Fruit fly (Drosophila melanogaster) whole organism, prepupa: ENCODE data around the gene CG14853.
A peak's percentile ranks its signal among the peaks of the same experiment; 100 is the strongest.

Experiments
- Blimp-1 ChIP-seq: fragments of 200-800 bp; sonication (Bioruptor generic); optimal IDR thresholded peaks from 3 replicates; lab custom pipeline; 2017; ENCODE audit warnings: missing biosample characterization, missing genetic modification characterization, mild to moderate bottlenecking, moderate library complexity, missing genetic modification reagents
- CG10631 ChIP-seq: fragments of 200-800 bp; sonication (Bioruptor generic); optimal IDR thresholded peaks from 2 replicates; lab custom pipeline; 2016; ENCODE audit warnings: missing biosample characterization, missing genetic modification characterization
- CG11294 ChIP-seq: fragments of 200-800 bp; sonication (Bioruptor generic); IDR thresholded peaks from 2 replicates; pipeline ENCODE4 v1.3.6; 2022; ENCODE audit warnings: missing biosample characterization, missing genetic modification characterization
- CG11902 ChIP-seq: fragments of 200-800 bp; sonication (Bioruptor generic); optimal IDR thresholded peaks from 3 replicates; lab custom pipeline; 2016; ENCODE audit warnings: missing biosample characterization, missing genetic modification characterization
- CG15336 ChIP-seq: fragments of 200-800 bp; sonication (Bioruptor generic); IDR thresholded peaks from 2 replicates; pipeline ENCODE4 v1.3.6; 2022; ENCODE audit warnings: missing biosample characterization, missing genetic modification characterization
- CG16779 ChIP-seq: fragments of 200-800 bp; sonication (Bioruptor generic); optimal IDR thresholded peaks from 3 replicates; lab custom pipeline; 2017; ENCODE audit warnings: missing biosample characterization, mild to moderate bottlenecking, missing genetic modification characterization
- CG3032 ChIP-seq: fragments of 200-800 bp; optimal IDR thresholded peaks from 2 replicates; lab custom pipeline; 2019; ENCODE audit warnings: missing biosample characterization, mild to moderate bottlenecking, missing genetic modification characterization, moderate library complexity
- CG31627 ChIP-seq: fragments of 200-800 bp; sonication (Bioruptor generic); optimal IDR thresholded peaks from 3 replicates; lab custom pipeline; 2016; ENCODE audit warnings: missing biosample characterization, missing genetic modification characterization
- CG32006 ChIP-seq: fragments of 200-800 bp; sonication (Bioruptor generic); optimal IDR thresholded peaks from 3 replicates; lab custom pipeline; 2017; ENCODE audit warnings: missing biosample characterization, mild to moderate bottlenecking, missing genetic modification characterization
- CG3919 ChIP-seq: fragments of 200-800 bp; sonication (Bioruptor generic); optimal IDR thresholded peaks from 3 replicates; lab custom pipeline; 2016; ENCODE audit warnings: missing biosample characterization, missing genetic modification characterization
- CG6792 ChIP-seq: fragments of 200-800 bp; sonication (Bioruptor generic); optimal IDR thresholded peaks from 3 replicates; lab custom pipeline; 2016; ENCODE audit warnings: missing biosample characterization, missing genetic modification characterization
- CG6808 ChIP-seq: fragments of 200-800 bp; sonication (Bioruptor generic); optimal IDR thresholded peaks from 3 replicates; lab custom pipeline; 2017; ENCODE audit warnings: missing biosample characterization, missing genetic modification characterization, mild to moderate bottlenecking, moderate library complexity, missing genetic modification reagents
- CG6854 ChIP-seq: fragments of 200-800 bp; sonication (Bioruptor generic); optimal IDR thresholded peaks from 2 replicates; lab custom pipeline; 2017; ENCODE audit warnings: missing biosample characterization, mild to moderate bottlenecking, missing genetic modification characterization
- CG7368 ChIP-seq: fragments of 200-800 bp; sonication (Bioruptor generic); optimal IDR thresholded peaks from 3 replicates; lab custom pipeline; 2016; ENCODE audit warnings: missing biosample characterization, missing genetic modification characterization
- CG8119 ChIP-seq: fragments of 200-800 bp; sonication (Bioruptor generic); IDR thresholded peaks from 3 replicates; pipeline ENCODE4 v1.3.6; 2022; ENCODE audit warnings: missing biosample characterization, missing genetic modification characterization
- CG8319 ChIP-seq: fragments of 200-800 bp; sonication (Bioruptor generic); optimal IDR thresholded peaks from 3 replicates; lab custom pipeline; 2016; ENCODE audit warnings: missing biosample characterization, missing genetic modification characterization
- CG8632 ChIP-seq: fragments of 200-800 bp; sonication (Bioruptor generic); optimal IDR thresholded peaks from 3 replicates; lab custom pipeline; 2016; ENCODE audit warnings: missing biosample characterization, missing genetic modification characterization
- CG9139 ChIP-seq: fragments of 200-800 bp; sonication (Bioruptor generic); optimal IDR thresholded peaks from 3 replicates; lab custom pipeline; 2017; ENCODE audit warnings: missing biosample characterization, mild to moderate bottlenecking, missing genetic modification characterization
- Eip75B ChIP-seq: fragments of 200-800 bp; sonication (Bioruptor generic); optimal IDR thresholded peaks from 3 replicates; lab custom pipeline; 2016; ENCODE audit warnings: missing biosample characterization, missing genetic modification characterization
- Eip78C ChIP-seq: fragments of 200-800 bp; sonication (Bioruptor generic); peaks from one replicate; lab custom pipeline; 2016; ENCODE audit warnings: missing biosample characterization, missing genetic modification characterization
- Eip93F ChIP-seq: fragments of 200-800 bp; sonication (Bioruptor generic); optimal IDR thresholded peaks from 2 replicates; lab custom pipeline; 2016; ENCODE audit warnings: missing biosample characterization, mild to moderate bottlenecking, missing genetic modification characterization
- Hr38 ChIP-seq: sonication (Bioruptor generic); optimal IDR thresholded peaks from 2 replicates; lab custom pipeline; 2016; ENCODE audit warnings: missing biosample characterization, missing genetic modification characterization
- Hr39 ChIP-seq: fragments of 200-800 bp; sonication (Bioruptor generic); optimal IDR thresholded peaks from 2 replicates; lab custom pipeline; 2016; ENCODE audit warnings: missing biosample characterization, missing genetic modification characterization
- Hr4 ChIP-seq: fragments of 200-800 bp; sonication (Bioruptor generic); optimal IDR thresholded peaks from 3 replicates; lab custom pipeline; 2016; ENCODE audit warnings: missing biosample characterization, missing genetic modification characterization
- Met ChIP-seq: fragments of 200-800 bp; sonication (Bioruptor generic); optimal IDR thresholded peaks from 3 replicates; lab custom pipeline; 2016; ENCODE audit warnings: missing biosample characterization, missing genetic modification characterization
- OdsH ChIP-seq: fragments of 200-800 bp; sonication (Bioruptor generic); optimal IDR thresholded peaks from 3 replicates; lab custom pipeline; 2016; ENCODE audit warnings: missing biosample characterization, missing genetic modification characterization
- Smox ChIP-seq: fragments of 200-800 bp; sonication (Bioruptor generic); optimal IDR thresholded peaks from 3 replicates; lab custom pipeline; 2016; ENCODE audit warnings: missing biosample characterization, missing genetic modification characterization
- Sox102F ChIP-seq: fragments of 200-800 bp; sonication (Bioruptor generic); optimal IDR thresholded peaks from 2 replicates; lab custom pipeline; 2016; ENCODE audit warnings: missing biosample characterization, mild to moderate bottlenecking, missing genetic modification characterization
- Sox14 ChIP-seq: fragments of 200-800 bp; sonication (Bioruptor generic); optimal IDR thresholded peaks from 3 replicates; lab custom pipeline; 2016; ENCODE audit warnings: missing biosample characterization, missing genetic modification characterization
- Sox15 ChIP-seq: fragments of 200-800 bp; sonication (Bioruptor generic); optimal IDR thresholded peaks from 3 replicates; lab custom pipeline; 2016; ENCODE audit warnings: missing biosample characterization, missing genetic modification characterization
- achi ChIP-seq: fragments of 200-800 bp; sonication (Bioruptor generic); optimal IDR thresholded peaks from 3 replicates; lab custom pipeline; 2016; ENCODE audit warnings: missing biosample characterization, missing genetic modification characterization
- cyc ChIP-seq: fragments of 200-800 bp; sonication (Bioruptor generic); optimal IDR thresholded peaks from 3 replicates; lab custom pipeline; 2016; ENCODE audit warnings: missing biosample characterization, missing genetic modification characterization
- dsx ChIP-seq: fragments of 200-800 bp; optimal IDR thresholded peaks from 3 replicates; lab custom pipeline; 2019; ENCODE audit warnings: missing biosample characterization, mild to moderate bottlenecking, missing genetic modification characterization, moderate library complexity; ENCODE audit not compliant: poor library complexity, severe bottlenecking
- esn ChIP-seq: fragments of 200-800 bp; sonication (Bioruptor generic); optimal IDR thresholded peaks from 2 replicates; lab custom pipeline; 2016; ENCODE audit warnings: missing biosample characterization, mild to moderate bottlenecking, missing genetic modification characterization, moderate library complexity
- fkh ChIP-seq: fragments of 200-800 bp; sonication (Bioruptor generic); optimal IDR thresholded peaks from 3 replicates; lab custom pipeline; 2017; ENCODE audit warnings: missing biosample characterization, mild to moderate bottlenecking, missing genetic modification characterization, moderate library complexity
- lz ChIP-seq: fragments of 200-800 bp; sonication (Bioruptor generic); optimal IDR thresholded peaks from 3 replicates; lab custom pipeline; 2016; ENCODE audit warnings: missing biosample characterization, missing genetic modification characterization
- net ChIP-seq: fragments of 200-800 bp; sonication (Bioruptor generic); optimal IDR thresholded peaks from 3 replicates; lab custom pipeline; 2016; ENCODE audit warnings: missing biosample characterization, missing genetic modification characterization
- pdm3 ChIP-seq: fragments of 200-800 bp; sonication (Bioruptor generic); optimal IDR thresholded peaks from 3 replicates; lab custom pipeline; 2016; ENCODE audit warnings: missing biosample characterization, missing genetic modification characterization
- salr ChIP-seq, 2 experiments: fragments of 200-800 bp; sonication (Bioruptor generic); optimal IDR thresholded peaks; 3 replicates each; lab custom pipeline; 2016 to 2018; ENCODE audit warnings: missing biosample characterization in 2 of 2, missing genetic modification characterization in 2 of 2, mild to moderate bottlenecking in 1 of 2
- svp ChIP-seq: fragments of 200-800 bp; sonication (Bioruptor generic); peaks from one replicate; lab custom pipeline; 2016; ENCODE audit warnings: missing biosample characterization, missing genetic modification characterization
- vri ChIP-seq: fragments of 200-800 bp; sonication (Bioruptor generic); optimal IDR thresholded peaks from 3 replicates; lab custom pipeline; 2016; ENCODE audit warnings: missing biosample characterization, mild to moderate bottlenecking, missing genetic modification characterization

The CG14853 gene

dm6 chr3R:14574962-14575717 is 34.3 kb upstream of the CG14853 start (continued):
- TF ChIP-seq CG11294 (GFP tag; lab: Robert Waterston, UW) (peak; percentile 40; the same call in 1 of the 2 replicates), CG6792 (GFP tag; lab: Kevin White, UChicago) (peak; percentile 64), CG8632 (GFP tag; lab: Kevin White, UChicago) (peak; percentile 59), CG9139 (no peak), cyc (GFP tag; lab: Kevin White, UChicago) (peak; percentile 68), pdm3 (GFP tag; lab: Kevin White, UChicago) (peak; percentile 67), achi (GFP tag; lab: Kevin White, UChicago) (peak; percentile 77), salr (GFP tag; optimal IDR thresholded peaks at IDR 0.05; lab: Kevin White, UChicago) (peak; percentile 23 to 80), CG6808 (GFP tag; lab: Kevin White, UChicago) (peak; percentile 47), OdsH (peak; percentile 76), CG7368 (GFP tag; lab: Kevin White, UChicago) (peak; percentile 46), CG3919 (GFP tag; lab: Kevin White, UChicago) (peak; percentile 65), esn (GFP tag; lab: Kevin White, UChicago) (peak; percentile 78), Eip93F (no peak)

- TF ChIP-seq vri (GFP tag; lab: Kevin White, UChicago), result peak; percentile 42
- no peak for TF ChIP-seq CG8632 (GFP tag; lab: Kevin White, UChicago)
- TF ChIP-seq salr (GFP tag; optimal IDR thresholded peaks at IDR 0.05; lab: Kevin White, UChicago), result no peak
- peak; percentile 0 for TF ChIP-seq Hr39 (GFP tag; lab: Kevin White, UChicago)
- no peak for TF ChIP-seq CG8119
- TF ChIP-seq Sox102F (GFP tag; lab: Kevin White, UChicago), result no peak
- TF ChIP-seq CG10631 (GFP tag; lab: Kevin White, UChicago), result no peak
- TF ChIP-seq CG15336 (GFP tag; lab: Robert Waterston, UW), result no peak
- peak; percentile 27 for TF ChIP-seq Sox14 (GFP tag; lab: Kevin White, UChicago)
- no peak for TF ChIP-seq CG3032 (tag; lab: Kevin White, UChicago)
- no peak for TF ChIP-seq Blimp-1 (GFP tag; lab: Kevin White, UChicago)
- TF ChIP-seq net, result no peak
- no peak for TF ChIP-seq Met (GFP tag; lab: Kevin White, UChicago)
- no peak for TF ChIP-seq Hr4 (GFP tag; lab: Kevin White, UChicago)
- TF ChIP-seq fkh, result no peak
- no peak for TF ChIP-seq CG16779 (tag; lab: Kevin White, UChicago)
- TF ChIP-seq Hr38 (GFP tag; lab: Kevin White, UChicago), result no peak
- no peak for TF ChIP-seq CG8319 (GFP tag; lab: Kevin White, UChicago)
- TF ChIP-seq Eip75B (GFP tag; lab: Kevin White, UChicago), result no peak
- TF ChIP-seq CG11902 (GFP tag; lab: Kevin White, UChicago), result no peak
- TF ChIP-seq dsx (GFP tag; lab: Kevin White, UChicago), result no peak
- peak; percentile 22 for TF ChIP-seq CG31627 (GFP tag; lab: Kevin White, UChicago)
- TF ChIP-seq CG6792 (GFP tag; lab: Kevin White, UChicago), result no peak
- no peak for TF ChIP-seq Sox15 (GFP tag; lab: Kevin White, UChicago)
- no peak for TF ChIP-seq svp (GFP tag; lab: Kevin White, UChicago)
- TF ChIP-seq CG11294 (GFP tag; lab: Robert Waterston, UW), result no peak
- no peak for TF ChIP-seq Smox
- no peak for TF ChIP-seq CG32006 (GFP tag; lab: Kevin White, UChicago)
- TF ChIP-seq Eip78C, result peak; percentile 36
- no peak for TF ChIP-seq lz
- no peak for TF ChIP-seq CG6854 (GFP tag; lab: Kevin White, UChicago)
Measured at dm6 chr3R:14575718-14576187, 33.7 kb upstream of the CG14853 start, which contains the start of gene CG7987. CG7987 (minus strand) TSS chr3R:14575887.
